Fruit fly (Drosophila melanogaster) whole organism, embryonic: ENCODE data around the gene Taf10.

Experiments used
- B-H2 ChIP-seq: fragments of 200-800 bp; sonication (Bioruptor generic); optimal IDR thresholded peaks from 2 replicates; lab custom pipeline; 2018; ENCODE audit warnings: missing biosample characterization, mild to moderate bottlenecking, missing genetic modification characterization
- Bteb2 ChIP-seq: fragments of 200-800 bp; sonication (Bioruptor generic); optimal IDR thresholded peaks from 2 replicates; lab custom pipeline; 2016; ENCODE audit warnings: missing biosample characterization, missing genetic modification characterization
- CG10147 ChIP-seq: fragments of 200-800 bp; sonication (Bioruptor generic); optimal IDR thresholded peaks from 2 replicates; lab custom pipeline; 2019; ENCODE audit warnings: missing biosample characterization, mild to moderate bottlenecking, missing genetic modification characterization, moderate library complexity
- CG1024 ChIP-seq: fragments of 200-800 bp; sonication (Bioruptor generic); IDR thresholded peaks from 2 replicates; pipeline ENCODE4 v1.3.6; 2022; ENCODE audit warnings: missing biosample characterization, missing genetic modification characterization
- CG10462 ChIP-seq: fragments of 200-800 bp; sonication (Bioruptor generic); optimal IDR thresholded peaks from 2 replicates; lab custom pipeline; 2016; ENCODE audit warnings: missing biosample characterization, missing genetic modification characterization
- CG10565 ChIP-seq: fragments of 200-800 bp; sonication (Bioruptor generic); optimal IDR thresholded peaks from 3 replicates; lab custom pipeline; 2016; ENCODE audit warnings: missing biosample characterization, mild to moderate bottlenecking, missing genetic modification characterization
- CG11560 ChIP-seq: fragments of 200-800 bp; sonication (Bioruptor generic); IDR thresholded peaks from 3 replicates; pipeline ENCODE4 v1.3.6; 2022; ENCODE audit warnings: missing biosample characterization, missing genetic modification characterization
- CG12155 ChIP-seq: fragments of 200-800 bp; sonication (Bioruptor generic); optimal IDR thresholded peaks from 3 replicates; lab custom pipeline; 2016; ENCODE audit warnings: missing biosample characterization, missing genetic modification characterization
- CG13424 ChIP-seq: fragments of 200-800 bp; sonication (Bioruptor generic); optimal IDR thresholded peaks from 2 replicates; lab custom pipeline; 2019; ENCODE audit warnings: missing biosample characterization, mild to moderate bottlenecking, missing genetic modification characterization, moderate library complexity
- CG13775 ChIP-seq: fragments of 200-800 bp; sonication (Bioruptor generic); optimal IDR thresholded peaks from 3 replicates; lab custom pipeline; 2017; ENCODE audit warnings: missing biosample characterization, mild to moderate bottlenecking, missing genetic modification characterization
- CG14710 ChIP-seq: fragments of 200-800 bp; sonication (Bioruptor generic); optimal IDR thresholded peaks from 3 replicates; lab custom pipeline; 2019; ENCODE audit warnings: missing biosample characterization, mild to moderate bottlenecking, missing genetic modification characterization, moderate library complexity
- CG1602 ChIP-seq: fragments of 200-800 bp; sonication (Bioruptor generic); optimal IDR thresholded peaks from 3 replicates; lab custom pipeline; 2016; ENCODE audit warnings: missing biosample characterization, missing genetic modification characterization
- CG17359 ChIP-seq: fragments of 200-800 bp; sonication (Bioruptor generic); optimal IDR thresholded peaks from 3 replicates; lab custom pipeline; 2018; ENCODE audit warnings: missing biosample characterization, mild to moderate bottlenecking, missing genetic modification characterization, moderate library complexity
- CG2678 ChIP-seq: fragments of 200-800 bp; sonication (Bioruptor generic); optimal IDR thresholded peaks from 3 replicates; lab custom pipeline; 2019; ENCODE audit warnings: missing biosample characterization, mild to moderate bottlenecking, missing genetic modification characterization, moderate library complexity
- CG2875 ChIP-seq: fragments of 200-800 bp; sonication (Bioruptor generic); optimal IDR thresholded peaks from 2 replicates; lab custom pipeline; 2017; ENCODE audit warnings: missing biosample characterization, mild to moderate bottlenecking, missing genetic modification characterization, missing genetic modification reagents
- CG33213 ChIP-seq: fragments of 200-800 bp; sonication (Bioruptor generic); optimal IDR thresholded peaks from 3 replicates; lab custom pipeline; 2016; ENCODE audit warnings: missing biosample characterization, missing genetic modification characterization
- CG4424 ChIP-seq: fragments of 200-800 bp; sonication (Bioruptor generic); optimal IDR thresholded peaks from 3 replicates; lab custom pipeline; 2016; ENCODE audit warnings: missing biosample characterization, missing genetic modification characterization
- CG4730 ChIP-seq: fragments of 200-800 bp; sonication (Bioruptor generic); IDR thresholded peaks from 2 replicates; pipeline ENCODE4 v1.3.6; 2022; ENCODE audit warnings: missing biosample characterization, missing genetic modification characterization
- CG4820 ChIP-seq: fragments of 200-800 bp; sonication (Bioruptor generic); optimal IDR thresholded peaks from 3 replicates; lab custom pipeline; 2016; ENCODE audit warnings: missing biosample characterization, missing genetic modification characterization
- CG5245 ChIP-seq: fragments of 200-800 bp; sonication (Bioruptor generic); optimal IDR thresholded peaks from 3 replicates; lab custom pipeline; 2016; ENCODE audit warnings: missing biosample characterization, missing genetic modification characterization
- CG8089 ChIP-seq: fragments of 200-800 bp; sonication (Bioruptor generic); optimal IDR thresholded peaks from 3 replicates; lab custom pipeline; 2016; ENCODE audit warnings: missing biosample characterization, missing genetic modification characterization
- CG9817 ChIP-seq: fragments of 200-800 bp; sonication (Bioruptor generic); optimal IDR thresholded peaks from 2 replicates; lab custom pipeline; 2018; ENCODE audit warnings: missing biosample characterization, mild to moderate bottlenecking, missing genetic modification characterization, moderate library complexity
- D ChIP-seq, 2 experiments: fragments of 200-800 bp in 1 of 2; fragments of >200 bp in 1 of 2; sonication (Bioruptor generic) in 1 of 2; optimal IDR thresholded peaks; 2 replicates in 1 of 2; 3 replicates in 1 of 2; lab custom pipeline; 2017; ENCODE audit warnings: mild to moderate bottlenecking in 1 of 2, missing biosample characterization in 1 of 2, missing genetic modification characterization in 1 of 2, missing genetic modification reagents in 1 of 2
- HmgZ ChIP-seq: fragments of 200-800 bp; sonication (Bioruptor generic); optimal IDR thresholded peaks from 2 replicates; lab custom pipeline; 2018; ENCODE audit warnings: missing biosample characterization, mild to moderate bottlenecking, missing genetic modification characterization
- Hmr ChIP-seq: fragments of 200-800 bp; sonication (Bioruptor generic); optimal IDR thresholded peaks from 3 replicates; lab custom pipeline; 2017; ENCODE audit warnings: mild to moderate bottlenecking, missing biosample characterization, missing genetic modification reagents, missing genetic modification characterization
- Jarid2 ChIP-seq: fragments of 200-800 bp; sonication (Bioruptor generic); optimal IDR thresholded peaks from 3 replicates; lab custom pipeline; 2017; ENCODE audit warnings: mild to moderate bottlenecking, missing biosample characterization, missing genetic modification reagents, missing genetic modification characterization
- Lhr ChIP-seq: fragments of 200-800 bp; sonication (Bioruptor generic); optimal IDR thresholded peaks from 3 replicates; lab custom pipeline; 2017; ENCODE audit warnings: mild to moderate bottlenecking, missing biosample characterization, missing genetic modification reagents, missing genetic modification characterization
- Rfx ChIP-seq: fragments of 200-800 bp; sonication (Bioruptor generic); IDR thresholded peaks from 2 replicates; pipeline ENCODE4 v1.3.6; 2022; ENCODE audit warnings: missing biosample characterization, missing genetic modification characterization
- Sry-β ChIP-seq: fragments of 200-800 bp; sonication (Bioruptor generic); optimal IDR thresholded peaks from 2 replicates; lab custom pipeline; 2018; ENCODE audit warnings: missing biosample characterization, mild to moderate bottlenecking, missing genetic modification characterization, moderate library complexity
- Trl ChIP-seq, 3 experiments: fragments of >200 bp in 2 of 3; fragments of 200-800 bp in 1 of 3; sonication (Bioruptor generic) in 1 of 3; optimal IDR thresholded peaks; 2 replicates in 1 of 3; 3 replicates in 2 of 3; lab custom pipeline; 2016 to 2017; ENCODE audit warnings: missing biosample characterization in 1 of 3, missing genetic modification characterization in 1 of 3
- abd-A ChIP-seq: fragments of 200-800 bp; sonication (Bioruptor generic); optimal IDR thresholded peaks from 3 replicates; lab custom pipeline; 2019; ENCODE audit warnings: missing biosample characterization, mild to moderate bottlenecking, missing genetic modification characterization, moderate library complexity
- ac ChIP-seq: fragments of 200-800 bp; sonication (Bioruptor generic); optimal IDR thresholded peaks from 3 replicates; lab custom pipeline; 2017; ENCODE audit warnings: missing biosample characterization, mild to moderate bottlenecking, missing genetic modification characterization
- az2 ChIP-seq: fragments of 200-800 bp; sonication (Bioruptor generic); optimal IDR thresholded peaks from 3 replicates; lab custom pipeline; 2016; ENCODE audit warnings: missing biosample characterization, missing genetic modification characterization
- bab2 ChIP-seq: fragments of 200-800 bp; sonication (Bioruptor generic); optimal IDR thresholded peaks from 2 replicates; lab custom pipeline; 2016; ENCODE audit warnings: missing biosample characterization, missing genetic modification characterization
- bigmax ChIP-seq: fragments of 200-800 bp; sonication (Bioruptor generic); optimal IDR thresholded peaks from 2 replicates; lab custom pipeline; 2018; ENCODE audit warnings: missing biosample characterization, mild to moderate bottlenecking, missing genetic modification characterization
- btn ChIP-seq: fragments of 200-800 bp; sonication (Bioruptor generic); optimal IDR thresholded peaks from 2 replicates; lab custom pipeline; 2016; ENCODE audit warnings: missing biosample characterization, missing genetic modification characterization
- chinmo ChIP-seq: fragments of 200-800 bp; sonication (Bioruptor generic); IDR thresholded peaks from 4 replicates; pipeline ENCODE4 v1.3.6; 2022; ENCODE audit warnings: missing biosample characterization, missing genetic modification characterization; ENCODE audit not compliant: partially characterized antibody
- danr ChIP-seq: fragments of 200-800 bp; sonication (Bioruptor generic); IDR thresholded peaks from 2 replicates; pipeline ENCODE4 v1.3.6; 2022; ENCODE audit warnings: missing biosample characterization, missing genetic modification characterization
- dpn ChIP-seq, 2 experiments: fragments of 200-800 bp; sonication (Bioruptor generic); optimal IDR thresholded peaks; 3 replicates each; lab custom pipeline; 2016; ENCODE audit warnings: missing biosample characterization in 2 of 2, missing genetic modification characterization in 2 of 2
- ewg ChIP-seq: fragments of 200-800 bp; sonication (Bioruptor generic); optimal IDR thresholded peaks from 3 replicates; lab custom pipeline; 2017; ENCODE audit warnings: mild to moderate bottlenecking, missing biosample characterization, missing genetic modification reagents, missing genetic modification characterization
- lab ChIP-seq: fragments of 200-800 bp; sonication (Bioruptor generic); optimal IDR thresholded peaks from 3 replicates; lab custom pipeline; 2017; ENCODE audit warnings: missing biosample characterization, missing genetic modification characterization, mild to moderate bottlenecking, moderate library complexity, missing genetic modification reagents
- peb ChIP-seq: fragments of 200-800 bp; sonication (Bioruptor generic); IDR thresholded peaks from 2 replicates; pipeline ENCODE4 v1.3.6; 2022; ENCODE audit warnings: missing biosample characterization, missing genetic modification characterization
- pros ChIP-seq: fragments of 200-800 bp; sonication (Bioruptor generic); optimal IDR thresholded peaks from 3 replicates; lab custom pipeline; 2019; ENCODE audit warnings: missing biosample characterization, mild to moderate bottlenecking, missing genetic modification characterization, moderate library complexity
- row ChIP-seq: fragments of 200-800 bp; sonication (Bioruptor generic); IDR thresholded peaks from 3 replicates; pipeline ENCODE4 v1.3.6; 2022; ENCODE audit warnings: missing biosample characterization, missing genetic modification characterization
- run ChIP-seq: fragments of 200-800 bp; sonication (Bioruptor generic); optimal IDR thresholded peaks from 3 replicates; lab custom pipeline; 2018; ENCODE audit warnings: missing biosample characterization, mild to moderate bottlenecking, missing genetic modification characterization
- shn ChIP-seq: fragments of 200-800 bp; sonication (Bioruptor generic); optimal IDR thresholded peaks from 3 replicates; lab custom pipeline; 2016; ENCODE audit warnings: missing biosample characterization, missing genetic modification characterization
- vnd ChIP-seq: fragments of 200-800 bp; sonication (Bioruptor generic); IDR thresholded peaks from 3 replicates; pipeline ENCODE4 v1.3.6; 2022; ENCODE audit warnings: missing biosample characterization, missing genetic modification characterization; ENCODE audit not compliant: partially characterized antibody

Taf10 gene

dm6 chr2L:2752460-2753411 is 15.0 kb upstream of the Taf10 start, which contains the start of gene Pgk (continued):
- TF ChIP-seq CG12155 (GFP tag; lab: Kevin White, UChicago) = peak; percentile 1
- peak in 1 of 2 experiments; percentile 56 for TF ChIP-seq dpn (GFP tag; optimal IDR thresholded peaks at IDR 0.05; lab: Kevin White, UChicago)
- peak; percentile 52 for TF ChIP-seq CG13424 (tag; lab: Kevin White, UChicago)
- TF ChIP-seq CG1024 (GFP tag; lab: Robert Waterston, UW) = no peak
- peak; percentile 47 for TF ChIP-seq CG10147
- TF ChIP-seq lab (GFP tag; lab: Kevin White, UChicago) = peak; percentile 67
- peak; percentile 21 for TF ChIP-seq Hmr (GFP tag; lab: Kevin White, UChicago)
- peak; percentile 33 for TF ChIP-seq CG17359
- TF ChIP-seq CG10462 (GFP tag; lab: Kevin White, UChicago) = no peak
- peak; percentile 71 for TF ChIP-seq Sry-β (GFP tag; lab: Kevin White, UChicago)
- TF ChIP-seq pros (GFP tag; lab: Kevin White, UChicago) = peak; percentile 68
- no peak for TF ChIP-seq Rfx (GFP tag; lab: Robert Waterston, UW)
- TF ChIP-seq row (GFP tag; lab: Robert Waterston, UW) = no peak
- TF ChIP-seq CG2875 = peak; percentile 36
- no peak for TF ChIP-seq az2 (GFP tag; lab: Kevin White, UChicago)
- TF ChIP-seq Lhr (GFP tag; lab: Kevin White, UChicago) = no peak
- peak; percentile 47 for TF ChIP-seq CG2678 (tag; lab: Kevin White, UChicago)
- TF ChIP-seq ac (GFP tag; lab: Kevin White, UChicago) = peak; percentile 37
- peak; percentile 46 for TF ChIP-seq CG4424 (GFP tag; lab: Kevin White, UChicago)
- TF ChIP-seq btn (GFP tag; lab: Kevin White, UChicago) = no peak
- peak; percentile 29 for TF ChIP-seq CG33213 (GFP tag; lab: Kevin White, UChicago)
- TF ChIP-seq peb (GFP tag; lab: Robert Waterston, UW) = no peak
- peak; percentile 87 for TF ChIP-seq ewg (GFP tag; lab: Kevin White, UChicago)
- TF ChIP-seq CG8089 (GFP tag; lab: Kevin White, UChicago) = peak; percentile 40
- no peak for TF ChIP-seq CG5245 (GFP tag; lab: Kevin White, UChicago)
- TF ChIP-seq shn (GFP tag; lab: Kevin White, UChicago) = no peak
- TF ChIP-seq chinmo (GFP tag; lab: Robert Waterston, UW) = no peak
- peak; percentile 18 for TF ChIP-seq B-H2
- peak; percentile 58 for TF ChIP-seq HmgZ (tag; lab: Kevin White, UChicago)
- no peak for TF ChIP-seq CG10565 (GFP tag; lab: Kevin White, UChicago)
- no peak for TF ChIP-seq bab2
- no peak for TF ChIP-seq danr
- TF ChIP-seq vnd (GFP tag; lab: Robert Waterston, UW) = no peak
- peak; percentile 74 for TF ChIP-seq Jarid2 (GFP tag; lab: Kevin White, UChicago)
- peak; percentile 99 to 100 for TF ChIP-seq Trl (optimal IDR thresholded peaks at IDR 0.05; lab: Kevin White, UChicago)
- peak; percentile 91 for TF ChIP-seq Trl (GFP tag; optimal IDR thresholded peaks at IDR 0.05; lab: Kevin White, UChicago)
- TF ChIP-seq CG1602 (GFP tag; lab: Kevin White, UChicago) = no peak
- peak; percentile 20 for TF ChIP-seq CG13775 (GFP tag; lab: Kevin White, UChicago)
- peak; percentile 81 for TF ChIP-seq D (optimal IDR thresholded peaks at IDR 0.05; lab: Kevin White, UChicago)
- TF ChIP-seq D (GFP tag; optimal IDR thresholded peaks at IDR 0.05; lab: Kevin White, UChicago) = peak; percentile 23
- TF ChIP-seq CG9817 (tag; lab: Kevin White, UChicago) = peak; percentile 16
- TF ChIP-seq Bteb2 (GFP tag; lab: Kevin White, UChicago) = peak; percentile 39
- TF ChIP-seq CG11560 (tag; lab: Robert Waterston, UW) = no peak
- peak; percentile 82 for TF ChIP-seq abd-A (tag; lab: Kevin White, UChicago)
- TF ChIP-seq run (tag; lab: Kevin White, UChicago) = peak; percentile 75
- TF ChIP-seq CG4730 (GFP tag; lab: Robert Waterston, UW) = no peak
- TF ChIP-seq bigmax (GFP tag; lab: Kevin White, UChicago) = no peak
- peak; percentile 25 for TF ChIP-seq CG14710 (tag; lab: Kevin White, UChicago)
- no peak for TF ChIP-seq CG4820
